Worm (Caenorhabditis elegans): Measurements from ENCODE around the gene gmap-1.

ce11 chrX:12965163-12965562, 30.4 kb upstream of the gmap-1 start, which contains the start of gene frpr-2:
- no peak for TF ChIP-seq nhr-12 (tag; optimal IDR thresholded peaks at IDR 0.05)
- no peak for TF ChIP-seq ztf-11 (tag; optimal IDR thresholded peaks at IDR 0.05)
- no peak for TF ChIP-seq pqm-1 (tag; optimal IDR thresholded peaks at IDR 0.05)
- TF ChIP-seq ztf-4 (tag; optimal IDR thresholded peaks at IDR 0.05): no peak
- TF ChIP-seq nhr-25 (tag; optimal IDR thresholded peaks at IDR 0.05): no peak
- no peak for TF ChIP-seq daf-12 (tag; optimal IDR thresholded peaks at IDR 0.05)
- TF ChIP-seq egl-27 (tag; optimal IDR thresholded peaks at IDR 0.05): no peak
- TF ChIP-seq elt-3 (tag; optimal IDR thresholded peaks at IDR 0.05): no peak

Measured in whole organism, L3 larva.